Fruit fly (Drosophila melanogaster) whole organism, embryonic: ENCODE results near the gene CG10365.

Source experiments
- Adf1 ChIP-seq: fragments of 200-800 bp; sonication (Bioruptor generic); IDR thresholded peaks from 2 replicates; pipeline ENCODE4 v1.3.6; 2022; ENCODE audit warnings: missing biosample characterization, missing genetic modification characterization
- CG11247 ChIP-seq: fragments of 200-800 bp; sonication (Bioruptor generic); IDR thresholded peaks from 2 replicates; pipeline ENCODE4 v1.3.6; 2022; ENCODE audit warnings: missing biosample characterization, missing genetic modification characterization
- CG12391 ChIP-seq: fragments of 200-800 bp; sonication (Bioruptor generic); optimal IDR thresholded peaks from 3 replicates; lab custom pipeline; 2018; ENCODE audit warnings: missing biosample characterization, mild to moderate bottlenecking, missing genetic modification characterization, moderate library complexity
- CG15011 ChIP-seq: fragments of 200-800 bp; sonication (Bioruptor generic); optimal IDR thresholded peaks from 3 replicates; lab custom pipeline; 2018; ENCODE audit warnings: missing biosample characterization, mild to moderate bottlenecking, missing genetic modification characterization
- CG34376 ChIP-seq: fragments of 200-800 bp; sonication (Bioruptor generic); optimal IDR thresholded peaks from 2 replicates; lab custom pipeline; 2018; ENCODE audit warnings: missing biosample characterization, mild to moderate bottlenecking, missing genetic modification characterization
- CTCF ChIP-seq: fragments of 200-800 bp; sonication (Bioruptor generic); optimal IDR thresholded peaks from 2 replicates; lab custom pipeline; 2017; ENCODE audit warnings: missing biosample characterization, mild to moderate bottlenecking, missing genetic modification characterization, moderate library complexity
- Sox102F ChIP-seq: fragments of 200-800 bp; sonication (Bioruptor generic); optimal IDR thresholded peaks from 2 replicates; lab custom pipeline; 2018; ENCODE audit warnings: missing biosample characterization, mild to moderate bottlenecking, missing genetic modification characterization, moderate library complexity
- gcm2 ChIP-seq: fragments of 200-800 bp; sonication (Bioruptor generic); optimal IDR thresholded peaks from 2 replicates; lab custom pipeline; 2016; ENCODE audit warnings: missing biosample characterization, missing genetic modification characterization
- grn ChIP-seq: fragments of 200-800 bp; sonication (Bioruptor generic); optimal IDR thresholded peaks from 3 replicates; lab custom pipeline; 2017; ENCODE audit warnings: missing biosample characterization, missing genetic modification characterization
- maf-S ChIP-seq: fragments of 200-800 bp; sonication (Bioruptor generic); optimal IDR thresholded peaks from 2 replicates; lab custom pipeline; 2016; ENCODE audit warnings: missing biosample characterization, missing genetic modification characterization
- org-1 ChIP-seq: fragments of 200-800 bp; sonication (Bioruptor generic); optimal IDR thresholded peaks from 2 replicates; lab custom pipeline; 2017; ENCODE audit warnings: missing biosample characterization, missing genetic modification characterization
- tin ChIP-seq: fragments of 200-800 bp; sonication (Bioruptor generic); optimal IDR thresholded peaks from 3 replicates; lab custom pipeline; 2016; ENCODE audit warnings: missing biosample characterization, missing genetic modification characterization

DNA sequence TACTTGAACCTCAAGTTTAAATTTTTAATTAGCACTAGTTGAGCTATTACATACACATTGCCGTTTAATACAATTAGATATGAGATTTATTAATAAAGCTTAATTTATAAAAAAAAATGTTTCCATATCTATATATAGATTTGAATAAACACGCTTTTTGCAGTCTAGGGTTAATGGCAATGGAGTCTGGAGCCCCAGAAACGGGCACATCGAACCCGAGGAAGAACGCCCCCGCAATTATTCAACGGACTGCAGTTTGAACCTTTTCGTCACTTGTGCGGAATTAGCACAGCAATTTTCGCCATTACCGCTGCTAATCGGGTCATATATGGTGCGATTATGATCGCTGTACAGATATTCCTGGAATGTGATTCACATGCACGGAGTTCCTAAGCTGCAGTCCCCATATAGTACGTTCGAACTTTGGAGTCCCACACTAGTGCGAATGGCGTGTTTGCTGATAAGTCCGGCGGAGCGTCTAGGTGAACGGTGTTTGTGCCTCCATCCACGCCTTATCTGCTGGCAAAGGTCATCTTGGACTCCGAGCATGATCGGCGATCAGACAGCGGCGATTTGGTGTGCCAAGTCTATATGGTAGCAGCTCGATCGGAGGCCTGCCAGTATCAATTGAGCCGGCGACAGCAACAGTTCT, 40.6 kb downstream of the CG10365 start, which contains the start of gene Lsd-1:
- TF ChIP-seq gcm2 (GFP tag; lab: Kevin White, UChicago), result no peak
- TF ChIP-seq CG12391 (tag; lab: Kevin White, UChicago), result no peak
- no peak for TF ChIP-seq org-1 (GFP tag; lab: Kevin White, UChicago)
- no peak for TF ChIP-seq Sox102F (GFP tag; lab: Kevin White, UChicago)
- TF ChIP-seq maf-S (GFP tag; lab: Kevin White, UChicago), result no peak
- TF ChIP-seq Adf1, result no peak
- TF ChIP-seq grn (GFP tag; lab: Kevin White, UChicago), result peak; percentile 29
- TF ChIP-seq CG15011 (GFP tag; lab: Kevin White, UChicago), result no peak
- no peak for TF ChIP-seq tin (GFP tag; lab: Kevin White, UChicago)
- no peak for TF ChIP-seq CG11247 (GFP tag; lab: Robert Waterston, UW)
- TF ChIP-seq CTCF (GFP tag; lab: Kevin White, UChicago), result no peak
- TF ChIP-seq CG34376 (GFP tag; lab: Kevin White, UChicago), result peak; percentile 83
